Worm (Caenorhabditis elegans) whole organism, L2 larva: ENCODE measurements around the gene cosa-1.

Experiments
- elt-1 ChIP-seq: fragments of 150-350 bp; optimal IDR thresholded peaks from 2 replicates; lab custom pipeline; 2014; ENCODE audit warnings: missing biosample characterization, missing genetic modification characterization
- snpc-4 ChIP-seq: fragments of 150-350 bp; optimal IDR thresholded peaks from 2 replicates; lab custom pipeline; 2014; ENCODE audit warnings: missing biosample characterization, missing genetic modification characterization
- unc-39 ChIP-seq: fragments of 150-350 bp; optimal IDR thresholded peaks from 2 replicates; lab custom pipeline; 2014; ENCODE audit warnings: missing biosample characterization, missing genetic modification characterization
- unc-62 ChIP-seq: fragments of 150-350 bp; optimal IDR thresholded peaks from 2 replicates; lab custom pipeline; 2014; ENCODE audit warnings: missing biosample characterization, missing genetic modification reagents, missing genetic modification characterization

ce11 chrIII:2733606-2734183, 7.8 kb downstream of the cosa-1 start, which contains the start of gene Y71H2AM.12:
- TF ChIP-seq snpc-4 (no peak), unc-62 (GFP tag; lab: Kevin White, UChicago) (no peak), elt-1 (tag; lab: Kevin White, UChicago) (no peak), unc-39 (tag; lab: Kevin White, UChicago) (no peak)
